Worm (Caenorhabditis elegans): Measurements from ENCODE around the gene neg-1.

Gene neg-1

ce11 chrV:4346799-4347198 lies 27.9 kb downstream of the neg-1 start, which contains the start of gene mcm-7 (continued):
- peak; percentile 58 for TF ChIP-seq D2030.7 (GFP tag; IDR thresholded peaks at IDR 0.05)
- no peak for TF ChIP-seq hmg-20 (GFP tag; IDR thresholded peaks at IDR 0.05)
- TF ChIP-seq lsy-27 (tag; optimal IDR thresholded peaks at IDR 0.05; ENCODE audit: borderline replicate concordance, insufficient read depth) = no peak
- TF ChIP-seq ztf-25 (GFP tag; IDR thresholded peaks at IDR 0.05) = no peak
- TF ChIP-seq F37B4.10 (GFP tag; IDR thresholded peaks at IDR 0.05) = no peak
- TF ChIP-seq tbx-9 (tag; optimal IDR thresholded peaks at IDR 0.05; ENCODE audit: borderline replicate concordance) = no peak
- peak; percentile 30 for TF ChIP-seq snpc-1.1 (tag; optimal IDR thresholded peaks at IDR 0.05; ENCODE audit: insufficient read depth)
- no peak for TF ChIP-seq let-526 (GFP tag; IDR thresholded peaks at IDR 0.05)
- no peak for TF ChIP-seq chd-7 (tag; optimal IDR thresholded peaks at IDR 0.05)
- no peak for TF ChIP-seq rec-8 (tag; optimal IDR thresholded peaks at IDR 0.05)
- TF ChIP-seq lag-1 (GFP tag; IDR thresholded peaks at IDR 0.05) = no peak

ce11 chrV:4346325-4346724 lies 28.3 kb downstream of the neg-1 start, which contains the start of gene hpo-18:
TSS of gene hpo-18 (minus strand) at chrV:4346425.
- no peak for TF ChIP-seq ztf-28 (GFP tag; IDR thresholded peaks at IDR 0.05)
- no peak for TF ChIP-seq F33H1.4 (GFP tag; IDR thresholded peaks at IDR 0.05)
- TF ChIP-seq nfya-1 (tag; optimal IDR thresholded peaks at IDR 0.05; ENCODE audit: borderline replicate concordance, insufficient read depth) = no peak
- no peak for TF ChIP-seq snpc-3.4 (tag; optimal IDR thresholded peaks at IDR 0.05)
- no peak for TF ChIP-seq rcor-1 (GFP tag; IDR thresholded peaks at IDR 0.05)
- TF ChIP-seq ztf-3 (GFP tag; optimal IDR thresholded peaks at IDR 0.05) = no peak
- no peak for TF ChIP-seq unc-62 (GFP tag; optimal IDR thresholded peaks at IDR 0.05)
- no peak for TF ChIP-seq ztf-22 (GFP tag; optimal IDR thresholded peaks at IDR 0.05)
- TF ChIP-seq Y53F4B.3 (GFP tag; IDR thresholded peaks at IDR 0.05) = no peak
- TF ChIP-seq Y53G8AR.9 (GFP tag; conservative IDR thresholded peaks at IDR 0.05) = no peak
- TF ChIP-seq cebp-1 (GFP tag; IDR thresholded peaks at IDR 0.05) = no peak
- no peak for TF ChIP-seq cebp-1 (tag; optimal IDR thresholded peaks at IDR 0.05)
- no peak for TF ChIP-seq Y67H2A.10 (GFP tag; conservative IDR thresholded peaks at IDR 0.05)
- no peak for TF ChIP-seq F52B5.7 (tag; optimal IDR thresholded peaks at IDR 0.05)
- TF ChIP-seq ceh-100 (GFP tag; IDR thresholded peaks at IDR 0.05) = no peak
- TF ChIP-seq tbp1 (GFP tag; optimal IDR thresholded peaks at IDR 0.05) = no peak
- no peak for TF ChIP-seq cebp-2 (GFP tag; IDR thresholded peaks at IDR 0.05)

ce11 chrV:4345714-4346113 lies 29.0 kb downstream of the neg-1 start, which contains the start of gene figl-1:
TSS of gene figl-1 (minus strand) at chrV:4345999.
- TF ChIP-seq nhr-80 (tag; optimal IDR thresholded peaks at IDR 0.05) (no peak), ztf-22 (GFP tag; optimal IDR thresholded peaks at IDR 0.05) (no peak), ama-1 (optimal IDR thresholded peaks at IDR 0.05) (no peak), ama-1 (GFP tag; optimal IDR thresholded peaks at IDR 0.05) (no peak), cebp-2 (GFP tag; IDR thresholded peaks at IDR 0.05) (no peak), dpl-1 (GFP tag; optimal IDR thresholded peaks at IDR 0.05) (no peak), hrde-1 (tag; optimal IDR thresholded peaks at IDR 0.05; ENCODE audit: borderline replicate concordance) (no peak), lin-54 (GFP tag; optimal IDR thresholded peaks at IDR 0.05) (peak; percentile 32), ztf-26 (tag; optimal IDR thresholded peaks at IDR 0.05) (no peak), lin-35 (GFP tag; optimal IDR thresholded peaks at IDR 0.05) (no peak), Y56A3A.18 (GFP tag; IDR thresholded peaks at IDR 0.05) (no peak), K12H6.12 (tag; optimal IDR thresholded peaks at IDR 0.05) (no peak), madf-6 (GFP tag; IDR thresholded peaks at IDR 0.05) (peak; percentile 47), F49E8.2 (tag; optimal IDR thresholded peaks at IDR 0.05; ENCODE audit: insufficient read depth) (peak; percentile 27), zim-3 (tag; optimal IDR thresholded peaks at IDR 0.05) (peak; percentile 12), hlh-12 (tag; optimal IDR thresholded peaks at IDR 0.05) (no peak), athp-1 (tag; optimal IDR thresholded peaks at IDR 0.05) (peak; percentile 10), pbrm-1 (GFP tag; IDR thresholded peaks at IDR 0.05) (peak; percentile 23; the same call in 1 of the 2 replicates), B0035.1 (tag; optimal IDR thresholded peaks at IDR 0.05) (no peak), madf-3 (GFP tag; IDR thresholded peaks at IDR 0.05) (0 out of 2 replicates have a peak, but pooled peaks have one; percentile 59), Y67H2A.10 (GFP tag; conservative IDR thresholded peaks at IDR 0.05) (no peak), lag-1 (GFP tag; IDR thresholded peaks at IDR 0.05) (no peak), mcd-1 (GFP tag; IDR thresholded peaks at IDR 0.05) (peak; percentile 40; the same call in 1 of the 2 replicates)

All from whole organism, young adult.